Worm (Caenorhabditis elegans): ENCODE data around the gene F18E9.1.

Gene F18E9.1

ce11 chrX:8613053-8613452 is 11.7 kb downstream of the F18E9.1 start, which contains the start of gene K01A12.2:
TSS of gene K01A12.2 (plus strand) at chrX:8613353.
- TF ChIP-seq npax-4 (tag; optimal IDR thresholded peaks at IDR 0.05) (no peak), fkh-6 (tag; optimal IDR thresholded peaks at IDR 0.05) (no peak), pqm-1 (tag; optimal IDR thresholded peaks at IDR 0.05) (no peak), zip-5 (tag; optimal IDR thresholded peaks at IDR 0.05) (no peak), ceh-19 (GFP tag; optimal IDR thresholded peaks at IDR 0.05) (no peak), fax-1 (tag; optimal IDR thresholded peaks at IDR 0.05) (no peak), syd-9 (tag; optimal IDR thresholded peaks at IDR 0.05) (no peak), hlh-30 (tag; optimal IDR thresholded peaks at IDR 0.05; ENCODE audit: insufficient read depth) (no peak), elt-4 (tag; optimal IDR thresholded peaks at IDR 0.05) (no peak), F13H6.1 (tag; optimal IDR thresholded peaks at IDR 0.05) (no peak), dve-1 (tag; optimal IDR thresholded peaks at IDR 0.05) (no peak), ceh-18 (tag; optimal IDR thresholded peaks at IDR 0.05) (no peak)

ce11 chrX:8623840-8624591 is 22.7 kb downstream of the F18E9.1 start:
- TF ChIP-seq nhr-232 (tag; optimal IDR thresholded peaks at IDR 0.05) = no peak
- no peak for TF ChIP-seq hlh-30 (tag; optimal IDR thresholded peaks at IDR 0.05; ENCODE audit: insufficient read depth)
- TF ChIP-seq C38D4.7 (GFP tag; optimal IDR thresholded peaks at IDR 0.05) = peak; percentile 31
- TF ChIP-seq ceh-6 (GFP tag; optimal IDR thresholded peaks at IDR 0.05) = peak; percentile 16

ce11 chrX:8625090-8625489 is 23.8 kb downstream of the F18E9.1 start, which contains the start of gene K01A12.3:
TSS of gene K01A12.3 (minus strand) at chrX:8625190.
- TF ChIP-seq fax-1 (tag; optimal IDR thresholded peaks at IDR 0.05) (no peak), hlh-6 (tag; optimal IDR thresholded peaks at IDR 0.05) (no peak), F13H6.1 (tag; optimal IDR thresholded peaks at IDR 0.05) (no peak), pqm-1 (tag; optimal IDR thresholded peaks at IDR 0.05) (no peak), lim-6 (tag; optimal IDR thresholded peaks at IDR 0.05) (no peak), ceh-9 (tag; optimal IDR thresholded peaks at IDR 0.05) (no peak), ref-2 (tag; optimal IDR thresholded peaks at IDR 0.05) (no peak), madf-2 (tag; optimal IDR thresholded peaks at IDR 0.05) (no peak), hlh-13 (GFP tag; optimal IDR thresholded peaks at IDR 0.05) (no peak), ceh-18 (tag; optimal IDR thresholded peaks at IDR 0.05) (no peak)

ce11 chrX:8638679-8639184 is 37.4 kb downstream of the F18E9.1 start:
- TF ChIP-seq hlh-6 (tag; optimal IDR thresholded peaks at IDR 0.05) = no peak
- TF ChIP-seq pat-9 (tag; optimal IDR thresholded peaks at IDR 0.05) = peak; percentile 37
- peak; percentile 63 for TF ChIP-seq ceh-6 (GFP tag; optimal IDR thresholded peaks at IDR 0.05)
- TF ChIP-seq fax-1 (tag; optimal IDR thresholded peaks at IDR 0.05) = no peak
- peak; percentile 19 for TF ChIP-seq hlh-13 (GFP tag; optimal IDR thresholded peaks at IDR 0.05)
- no peak for TF ChIP-seq tbx-7 (tag; optimal IDR thresholded peaks at IDR 0.05)
- no peak for TF ChIP-seq ahr-1 (tag; optimal IDR thresholded peaks at IDR 0.05)
- no peak for TF ChIP-seq unc-42 (tag; optimal IDR thresholded peaks at IDR 0.05)
- peak; percentile 55 for TF ChIP-seq sox-2 (GFP tag; IDR thresholded peaks at IDR 0.05)
- TF ChIP-seq ref-2 (tag; optimal IDR thresholded peaks at IDR 0.05) = no peak
- TF ChIP-seq nhr-232 (tag; optimal IDR thresholded peaks at IDR 0.05) = peak; percentile 58
- no peak for TF ChIP-seq ama-1 (optimal IDR thresholded peaks at IDR 0.05)
- no peak for TF ChIP-seq pag-3 (tag; optimal IDR thresholded peaks at IDR 0.05; ENCODE audit: borderline replicate concordance)
- TF ChIP-seq npax-4 (tag; optimal IDR thresholded peaks at IDR 0.05) = peak; percentile 28
- peak; percentile 78 for TF ChIP-seq pha-2 (tag; optimal IDR thresholded peaks at IDR 0.05)
- TF ChIP-seq syd-9 (tag; optimal IDR thresholded peaks at IDR 0.05) = peak; percentile 27
- peak; percentile 11 for TF ChIP-seq lin-11 (tag; optimal IDR thresholded peaks at IDR 0.05)
- TF ChIP-seq hlh-15 (tag; optimal IDR thresholded peaks at IDR 0.05) = peak; percentile 54
- TF ChIP-seq T23F11.4 (GFP tag; optimal IDR thresholded peaks at IDR 0.05) = peak; percentile 47
- peak; percentile 32 for TF ChIP-seq ceh-34 (tag; optimal IDR thresholded peaks at IDR 0.05)
- TF ChIP-seq tbx-2 (tag; optimal IDR thresholded peaks at IDR 0.05) = peak; percentile 43
- TF ChIP-seq ceh-14 (tag; optimal IDR thresholded peaks at IDR 0.05) = no peak
- TF ChIP-seq unc-3 (GFP tag; conservative IDR thresholded peaks at IDR 0.05) = peak; percentile 48; the same call in 1 of the 2 replicates
- peak; percentile 18 for TF ChIP-seq unc-3 (tag; optimal IDR thresholded peaks at IDR 0.05)
- no peak for TF ChIP-seq nhr-11 (tag; optimal IDR thresholded peaks at IDR 0.05)
- TF ChIP-seq ttx-3 (tag; optimal IDR thresholded peaks at IDR 0.05) = peak; percentile 48
- peak; percentile 38 for TF ChIP-seq zip-5 (tag; optimal IDR thresholded peaks at IDR 0.05)
- no peak for TF ChIP-seq ceh-9 (tag; optimal IDR thresholded peaks at IDR 0.05)
- no peak for TF ChIP-seq K02D7.2 (tag; optimal IDR thresholded peaks at IDR 0.05)
- TF ChIP-seq fkh-6 (tag; optimal IDR thresholded peaks at IDR 0.05) = peak; percentile 63
- peak; percentile 51 for TF ChIP-seq elt-2 (tag; optimal IDR thresholded peaks at IDR 0.05)
- TF ChIP-seq gmeb-2 (tag; optimal IDR thresholded peaks at IDR 0.05) = peak; percentile 69
- peak; percentile 10 for TF ChIP-seq ceh-2 (tag; optimal IDR thresholded peaks at IDR 0.05)

Data from whole organism, late embryonic.